Fruit fly (Drosophila melanogaster): ENCODE results near the gene CG11357.

dm6 chr3L:4497677-4498076 is 44.2 kb upstream of the CG11357 start, which contains the start of gene CG13721:
- TF ChIP-seq psq (GFP tag; optimal IDR thresholded peaks at IDR 0.05) (no peak), ey (GFP tag; optimal IDR thresholded peaks at IDR 0.05) (no peak), br (GFP tag; optimal IDR thresholded peaks at IDR 0.05) (no peak), Dfd (GFP tag; optimal IDR thresholded peaks at IDR 0.05) (no peak), usp (GFP tag; optimal IDR thresholded peaks at IDR 0.05) (no peak), HLH106 (tag; optimal IDR thresholded peaks at IDR 0.05) (no peak), Rel (GFP tag; optimal IDR thresholded peaks at IDR 0.05) (no peak), Rel (tag; optimal IDR thresholded peaks at IDR 0.05) (no peak)
